Worm (Caenorhabditis elegans): ENCODE results near the gene nhr-41.

DNA sequence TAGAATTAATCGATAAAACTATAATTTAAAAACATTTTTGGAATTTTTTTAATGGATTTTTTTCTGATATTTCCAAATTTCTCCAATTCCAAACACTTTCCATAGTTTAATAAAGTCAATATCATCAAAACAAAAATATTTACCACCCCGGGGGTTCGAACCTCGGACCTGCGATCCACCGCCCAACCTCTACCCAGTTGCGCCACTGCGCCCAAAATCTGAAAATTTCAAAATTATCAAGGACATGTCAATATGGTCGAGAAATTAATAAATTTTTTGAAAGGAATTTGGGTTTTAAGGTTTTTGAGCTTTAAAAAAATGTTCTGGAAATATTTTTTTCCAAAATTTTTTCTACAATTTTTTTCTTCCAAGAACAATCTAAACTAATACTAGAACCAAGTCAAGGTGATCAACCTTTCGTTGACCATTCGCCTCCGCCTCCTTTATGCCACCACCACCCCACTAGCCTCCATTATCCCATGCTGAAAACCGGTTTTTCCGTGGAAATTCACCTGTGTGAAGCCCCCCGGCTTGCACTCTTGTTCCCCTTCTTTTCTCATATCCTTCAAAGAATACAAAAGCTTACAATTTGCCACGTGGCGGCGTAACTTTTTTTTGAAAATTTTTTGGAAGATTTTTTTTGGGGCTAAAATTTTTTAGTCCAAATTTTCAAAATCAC lies 4.3 kb upstream of the nhr-41 start:
- TF ChIP-seq mab-9 (GFP tag; IDR thresholded peaks at IDR 0.05) (no peak), unc-86 (tag; optimal IDR thresholded peaks at IDR 0.05) (no peak), nhr-11 (tag; optimal IDR thresholded peaks at IDR 0.05) (no peak), dpl-1 (GFP tag; optimal IDR thresholded peaks at IDR 0.05) (no peak), dsc-1 (tag; optimal IDR thresholded peaks at IDR 0.05) (no peak), lin-13 (GFP tag; optimal IDR thresholded peaks at IDR 0.05) (no peak), ama-1 (optimal IDR thresholded peaks at IDR 0.05) (no peak), pag-3 (tag; optimal IDR thresholded peaks at IDR 0.05; ENCODE audit: borderline replicate concordance, insufficient read depth) (no peak), lir-3 (tag; optimal IDR thresholded peaks at IDR 0.05; ENCODE audit: poor library complexity) (no peak), nhr-77 (tag; optimal IDR thresholded peaks at IDR 0.05) (no peak), nhr-20 (tag; optimal IDR thresholded peaks at IDR 0.05) (no peak), unc-62 (GFP tag; optimal IDR thresholded peaks at IDR 0.05) (no peak), nhr-90 (tag; optimal IDR thresholded peaks at IDR 0.05; ENCODE audit: poor library complexity) (no peak)

Data from whole organism, L1 larva.